1 fruit fly cellular context compared by ENCODE assay signal in genomic region chr3L:9402157-9402890, dm6.
TF ChIP-seq lines count a peak whose summit lies in the region.

Gene eIF4E1 (minus strand): TSS chr3L:9402460.

TF ChIP-seq in whole organism, embryonic, 481 proteins besides CTCF, POLR2A, EP300 and RAD21 (continued from another document and continues in another):
- TF ChIP-seq slbo (GFP tag; IDR thresholded peaks at IDR 0.05; lab: Robert Waterston, UW) (peak; percentile 65; the same call in 1 of the 2 replicates), Mad (GFP tag; optimal IDR thresholded peaks at IDR 0.05; lab: Kevin White, UChicago) (no peak), Eip74EF (GFP tag; optimal IDR thresholded peaks at IDR 0.05; lab: Kevin White, UChicago) (no peak), CG8281 (tag; optimal IDR thresholded peaks at IDR 0.05; lab: Kevin White, UChicago) (no peak), CG15601 (tag; optimal IDR thresholded peaks at IDR 0.05; lab: Kevin White, UChicago) (no peak), Ptx1 (GFP tag; IDR thresholded peaks at IDR 0.05; lab: Robert Waterston, UW) (no peak), CG16863 (GFP tag; optimal IDR thresholded peaks at IDR 0.05; lab: Kevin White, UChicago) (no peak), fru (optimal IDR thresholded peaks at IDR 0.05; lab: Kevin White, UChicago) (no peak), Dbx (GFP tag; IDR thresholded peaks at IDR 0.05; lab: Robert Waterston, UW) (0 out of 3 replicates have a peak, but pooled peaks have one; percentile 21), CG1233 (GFP tag; optimal IDR thresholded peaks at IDR 0.05; lab: Kevin White, UChicago) (peak; percentile 1), ase (GFP tag; IDR thresholded peaks at IDR 0.05; lab: Robert Waterston, UW) (no peak; the same call in 2 of the 3 replicates), CG15479 (GFP tag; optimal IDR thresholded peaks at IDR 0.05; lab: Kevin White, UChicago) (peak; percentile 73), crc (GFP tag; optimal IDR thresholded peaks at IDR 0.05; lab: Kevin White, UChicago) (no peak), vnd (GFP tag; IDR thresholded peaks at IDR 0.05; lab: Robert Waterston, UW; ENCODE audit: partially characterized antibody) (peak; percentile 74; the same call in 2 of the 3 replicates), ttk (GFP tag; IDR thresholded peaks at IDR 0.05; lab: Robert Waterston, UW) (no peak), zen2 (GFP tag; IDR thresholded peaks at IDR 0.05; lab: Robert Waterston, UW; ENCODE audit: partially characterized antibody) (peak; percentile 57; the same call in 2 of the 3 replicates), sisA (GFP tag; IDR thresholded peaks at IDR 0.05; lab: Robert Waterston, UW) (peak; percentile 29; the same call in 1 of the 2 replicates), Gug (GFP tag; IDR thresholded peaks at IDR 0.05; lab: Robert Waterston, UW) (peak; percentile 33; the same call in 1 of the 4 replicates), chinmo (GFP tag; IDR thresholded peaks at IDR 0.05; lab: Robert Waterston, UW; ENCODE audit: partially characterized antibody) (0 out of 4 replicates have a peak, but pooled peaks have one; percentile 19), cwo (GFP tag; optimal IDR thresholded peaks at IDR 0.05; lab: Kevin White, UChicago) (no peak), CG14860 (GFP tag; IDR thresholded peaks at IDR 0.05; lab: Robert Waterston, UW; ENCODE audit: partially characterized antibody) (peak; percentile 36; the same call in 2 of the 3 replicates), CG1529 (GFP tag; optimal IDR thresholded peaks at IDR 0.05; lab: Kevin White, UChicago) (no peak), CG3163 (GFP tag; optimal IDR thresholded peaks at IDR 0.05; lab: Kevin White, UChicago) (no peak), HmgD (GFP tag; optimal IDR thresholded peaks at IDR 0.05; lab: Kevin White, UChicago) (peak; percentile 55), ro (GFP tag; IDR thresholded peaks at IDR 0.05; lab: Robert Waterston, UW) (no peak), org-1 (GFP tag; optimal IDR thresholded peaks at IDR 0.05; lab: Kevin White, UChicago) (no peak), zen (tag; optimal IDR thresholded peaks at IDR 0.05; lab: Kevin White, UChicago) (peak; percentile 30), gem (tag; optimal IDR thresholded peaks at IDR 0.05; lab: Kevin White, UChicago) (peak; percentile 5), so (GFP tag; IDR thresholded peaks at IDR 0.05; lab: Robert Waterston, UW) (no peak), gcm2 (GFP tag; optimal IDR thresholded peaks at IDR 0.05; lab: Kevin White, UChicago) (no peak), Oaz (GFP tag; IDR thresholded peaks at IDR 0.05; lab: Robert Waterston, UW) (no peak), CG18764 (GFP tag; optimal IDR thresholded peaks at IDR 0.05; lab: Kevin White, UChicago) (no peak), onecut (GFP tag; IDR thresholded peaks at IDR 0.05; lab: Robert Waterston, UW) (no peak), CG9797 (GFP tag; optimal IDR thresholded peaks at IDR 0.05; lab: Kevin White, UChicago) (peak; percentile 91), Dip2 (GFP tag; IDR thresholded peaks at IDR 0.05; lab: Robert Waterston, UW) (no peak), ATbp (GFP tag; optimal IDR thresholded peaks at IDR 0.05; lab: Kevin White, UChicago) (no peak), phol (tag; optimal IDR thresholded peaks at IDR 0.05; lab: Kevin White, UChicago) (peak; percentile 62), peb (GFP tag; IDR thresholded peaks at IDR 0.05; lab: Robert Waterston, UW) (no peak), CG10274 (GFP tag; optimal IDR thresholded peaks at IDR 0.05; lab: Kevin White, UChicago) (no peak), Six4 (GFP tag; optimal IDR thresholded peaks at IDR 0.05; lab: Kevin White, UChicago) (no peak), Myb (GFP tag; optimal IDR thresholded peaks at IDR 0.05; lab: Kevin White, UChicago) (peak; percentile 100), BEAF-32 (GFP tag; optimal IDR thresholded peaks at IDR 0.05; lab: Kevin White, UChicago) (peak; percentile 90), Nf-YB (GFP tag; optimal IDR thresholded peaks at IDR 0.05; lab: Kevin White, UChicago) (no peak), ash1 (GFP tag; optimal IDR thresholded peaks at IDR 0.05; lab: Kevin White, UChicago) (no peak), pan (optimal IDR thresholded peaks at IDR 0.05; lab: Kevin White, UChicago) (no peak), pan (GFP tag; optimal IDR thresholded peaks at IDR 0.05 in 1 of 2, IDR thresholded peaks at IDR 0.05 in 1 of 2) (no peak), dm (GFP tag; optimal IDR thresholded peaks at IDR 0.05; lab: Kevin White, UChicago) (peak; percentile 61), psq (GFP tag; optimal IDR thresholded peaks at IDR 0.05; lab: Kevin White, UChicago) (no peak), CG15696 (tag; optimal IDR thresholded peaks at IDR 0.05; lab: Kevin White, UChicago) (peak; percentile 8), CG7987 (GFP tag; optimal IDR thresholded peaks at IDR 0.05; lab: Kevin White, UChicago) (peak; percentile 24), CG8765 (GFP tag; IDR thresholded peaks at IDR 0.05; lab: Robert Waterston, UW) (no peak), toy (GFP tag; IDR thresholded peaks at IDR 0.05; lab: Robert Waterston, UW) (no peak), CG11085 (GFP tag; IDR thresholded peaks at IDR 0.05; lab: Robert Waterston, UW) (no peak), Dad (GFP tag; optimal IDR thresholded peaks at IDR 0.05; lab: Kevin White, UChicago) (peak; percentile 35), CG42726 (GFP tag; IDR thresholded peaks at IDR 0.05; lab: Robert Waterston, UW; ENCODE audit: partially characterized antibody) (peak; percentile 80), Drgx (GFP tag; IDR thresholded peaks at IDR 0.05; lab: Robert Waterston, UW) (no peak), CG2678 (tag; optimal IDR thresholded peaks at IDR 0.05; lab: Kevin White, UChicago) (no peak), CG2129 (GFP tag; IDR thresholded peaks at IDR 0.05; lab: Robert Waterston, UW; ENCODE audit: partially characterized antibody) (peak; percentile 34; the same call in 1 of the 2 replicates), CG30403 (GFP tag; optimal IDR thresholded peaks at IDR 0.05; lab: Kevin White, UChicago) (peak; percentile 7), Poxn (GFP tag; IDR thresholded peaks at IDR 0.05; lab: Robert Waterston, UW) (no peak), hth (optimal IDR thresholded peaks at IDR 0.05; lab: Kevin White, UChicago) (no peak), CG9437 (GFP tag; optimal IDR thresholded peaks at IDR 0.05; lab: Kevin White, UChicago) (peak; percentile 96), CG6272 (GFP tag; IDR thresholded peaks at IDR 0.05; lab: Robert Waterston, UW) (no peak), hbn (GFP tag; IDR thresholded peaks at IDR 0.05; lab: Robert Waterston, UW; ENCODE audit: partially characterized antibody) (peak; percentile 57), gfzf (GFP tag; optimal IDR thresholded peaks at IDR 0.05; lab: Kevin White, UChicago) (peak; percentile 75), CG3847 (GFP tag; IDR thresholded peaks at IDR 0.05; lab: Robert Waterston, UW) (peak; percentile 75), crp (GFP tag; optimal IDR thresholded peaks at IDR 0.05; lab: Kevin White, UChicago) (peak in 1 of 2 experiments; percentile 5), CG4854 (GFP tag; optimal IDR thresholded peaks at IDR 0.05; lab: Kevin White, UChicago) (no peak), eve (GFP tag; optimal IDR thresholded peaks at IDR 0.05; lab: Kevin White, UChicago) (no peak), YL-1 (GFP tag; optimal IDR thresholded peaks at IDR 0.05; lab: Kevin White, UChicago) (peak; percentile 61), Oli (tag; optimal IDR thresholded peaks at IDR 0.05; lab: Kevin White, UChicago) (no peak), tna (GFP tag; IDR thresholded peaks at IDR 0.05; lab: Robert Waterston, UW; ENCODE audit: partially characterized antibody) (no peak), B-H2 (GFP tag; optimal IDR thresholded peaks at IDR 0.05; lab: Kevin White, UChicago) (peak; percentile 2), Sry-β (GFP tag; optimal IDR thresholded peaks at IDR 0.05; lab: Kevin White, UChicago) (no peak), Hand (GFP tag; optimal IDR thresholded peaks at IDR 0.05; lab: Kevin White, UChicago) (no peak), CG6854 (GFP tag; optimal IDR thresholded peaks at IDR 0.05; lab: Kevin White, UChicago) (no peak), CG31365 (tag; optimal IDR thresholded peaks at IDR 0.05; lab: Kevin White, UChicago) (no peak), HLH3B (GFP tag; IDR thresholded peaks at IDR 0.05; lab: Robert Waterston, UW) (no peak), CG13894 (tag; optimal IDR thresholded peaks at IDR 0.05; lab: Kevin White, UChicago) (peak; percentile 31), chn (GFP tag; optimal IDR thresholded peaks at IDR 0.05; lab: Kevin White, UChicago) (no peak), ems (GFP tag; optimal IDR thresholded peaks at IDR 0.05; lab: Kevin White, UChicago) (peak; percentile 37), pho (GFP tag; optimal IDR thresholded peaks at IDR 0.05; lab: Kevin White, UChicago) (no peak), CG6254 (GFP tag; optimal IDR thresholded peaks at IDR 0.05; lab: Kevin White, UChicago) (no peak), CG2202 (tag; optimal IDR thresholded peaks at IDR 0.05; lab: Kevin White, UChicago) (no peak), Med (GFP tag; lab: Kevin White, UChicago) (peak; percentile 74), CG6791 (GFP tag; IDR thresholded peaks at IDR 0.05; lab: Robert Waterston, UW; ENCODE audit: partially characterized antibody) (peak; percentile 73), CG17385 (GFP tag; optimal IDR thresholded peaks at IDR 0.05; lab: Kevin White, UChicago) (no peak), bbx (GFP tag; IDR thresholded peaks at IDR 0.05; lab: Robert Waterston, UW; ENCODE audit: partially characterized antibody) (peak; percentile 85), sr (GFP tag; IDR thresholded peaks at IDR 0.05; lab: Robert Waterston, UW) (no peak), ken (GFP tag; IDR thresholded peaks at IDR 0.05; lab: Robert Waterston, UW) (peak; percentile 27; the same call in 2 of the 3 replicates), Dek (tag; optimal IDR thresholded peaks at IDR 0.05; lab: Kevin White, UChicago) (peak; percentile 1), Spps (tag; optimal IDR thresholded peaks at IDR 0.05; lab: Kevin White, UChicago) (no peak), Ssrp (tag; optimal IDR thresholded peaks at IDR 0.05; lab: Kevin White, UChicago) (no peak), MBD-R2 (GFP tag; IDR thresholded peaks at IDR 0.05; lab: Robert Waterston, UW) (peak; percentile 78), Vsx1 (GFP tag; optimal IDR thresholded peaks at IDR 0.05; lab: Kevin White, UChicago) (no peak), unc-4 (GFP tag; IDR thresholded peaks at IDR 0.05; lab: Robert Waterston, UW; ENCODE audit: partially characterized antibody) (peak; percentile 74), lbe (GFP tag; optimal IDR thresholded peaks at IDR 0.05; lab: Kevin White, UChicago) (no peak), H2.0 (GFP tag; IDR thresholded peaks at IDR 0.05; lab: Robert Waterston, UW) (no peak), al (GFP tag; IDR thresholded peaks at IDR 0.05; lab: Robert Waterston, UW) (no peak), CG11398 (GFP tag; optimal IDR thresholded peaks at IDR 0.05; lab: Kevin White, UChicago) (no peak), CG2875 (GFP tag; optimal IDR thresholded peaks at IDR 0.05; lab: Kevin White, UChicago) (no peak), pb (GFP tag; optimal IDR thresholded peaks at IDR 0.05; lab: Kevin White, UChicago) (peak; percentile 7), sc (optimal IDR thresholded peaks at IDR 0.05; lab: Kevin White, UChicago) (no peak), sc (GFP tag; optimal IDR thresholded peaks at IDR 0.05; lab: Kevin White, UChicago) (no peak), Sin3A (optimal IDR thresholded peaks at IDR 0.05; lab: Kevin White, UChicago) (peak; percentile 89), CG10979 (tag; optimal IDR thresholded peaks at IDR 0.05; lab: Kevin White, UChicago) (no peak), CG8944 (GFP tag; optimal IDR thresholded peaks at IDR 0.05; lab: Kevin White, UChicago) (no peak), ftz-f1 (GFP tag; optimal IDR thresholded peaks at IDR 0.05; lab: Kevin White, UChicago) (peak; percentile 40), CG18619 (GFP tag; optimal IDR thresholded peaks at IDR 0.05; lab: Kevin White, UChicago) (no peak), Elba2 (GFP tag; optimal IDR thresholded peaks at IDR 0.05; lab: Kevin White, UChicago) (peak; percentile 75), CG33557 (GFP tag; optimal IDR thresholded peaks at IDR 0.05; lab: Kevin White, UChicago) (no peak), HLH54F (GFP tag; optimal IDR thresholded peaks at IDR 0.05; lab: Kevin White, UChicago) (peak; percentile 29), CrebB (tag; optimal IDR thresholded peaks at IDR 0.05; lab: Kevin White, UChicago) (no peak), oc (tag; optimal IDR thresholded peaks at IDR 0.05; lab: Kevin White, UChicago) (no peak), CG10462 (GFP tag; optimal IDR thresholded peaks at IDR 0.05; lab: Kevin White, UChicago) (peak; percentile 75), C15 (GFP tag; IDR thresholded peaks at IDR 0.05; lab: Robert Waterston, UW) (no peak), B-H1 (GFP tag; IDR thresholded peaks at IDR 0.05; lab: Robert Waterston, UW) (no peak), Sox100B (GFP tag; optimal IDR thresholded peaks at IDR 0.05; lab: Kevin White, UChicago) (no peak), Dp (GFP tag; optimal IDR thresholded peaks at IDR 0.05; lab: Kevin White, UChicago) (peak; percentile 54), Hey (tag; optimal IDR thresholded peaks at IDR 0.05; lab: Kevin White, UChicago) (no peak), CG7556 (GFP tag; optimal IDR thresholded peaks at IDR 0.05; lab: Kevin White, UChicago) (no peak), CG8924 (tag; optimal IDR thresholded peaks at IDR 0.05; lab: Kevin White, UChicago) (no peak), CG7839 (tag; optimal IDR thresholded peaks at IDR 0.05; lab: Kevin White, UChicago) (no peak), sim (GFP tag; IDR thresholded peaks at IDR 0.05; lab: Robert Waterston, UW) (no peak), CG3838 (GFP tag; optimal IDR thresholded peaks at IDR 0.05; lab: Kevin White, UChicago) (no peak), Doc3 (GFP tag; IDR thresholded peaks at IDR 0.05; lab: Robert Waterston, UW; ENCODE audit: partially characterized antibody) (no peak; the same call in 2 of the 3 replicates), CG2889 (GFP tag; IDR thresholded peaks at IDR 0.05; lab: Robert Waterston, UW) (no peak), mld (GFP tag; IDR thresholded peaks at IDR 0.05; lab: Robert Waterston, UW; ENCODE audit: partially characterized antibody) (peak; percentile 68), slou (GFP tag; optimal IDR thresholded peaks at IDR 0.05; lab: Kevin White, UChicago) (peak; percentile 9), Lim3 (GFP tag; IDR thresholded peaks at IDR 0.05; lab: Robert Waterston, UW) (no peak), CG9215 (GFP tag; IDR thresholded peaks at IDR 0.05; lab: Robert Waterston, UW) (no peak), Asciz (GFP tag; optimal IDR thresholded peaks at IDR 0.05; lab: Kevin White, UChicago) (no peak), h (optimal IDR thresholded peaks at IDR 0.05; lab: Kevin White, UChicago) (no peak), zfh2 (GFP tag; optimal IDR thresholded peaks at IDR 0.05; lab: Kevin White, UChicago) (peak; percentile 16)
